Fruit fly (Drosophila melanogaster) whole organism, embryonic: ENCODE data around the gene nAChRalpha3.

Experiments used
- Atf6 ChIP-seq: fragments of 200-800 bp; sonication (Bioruptor generic); IDR thresholded peaks from 2 replicates; pipeline ENCODE4 v1.3.6; 2022; ENCODE audit warnings: missing biosample characterization, missing genetic modification characterization
- CG10543 ChIP-seq: fragments of 200-800 bp; sonication (Bioruptor generic); optimal IDR thresholded peaks from 3 replicates; lab custom pipeline; 2017; ENCODE audit warnings: missing biosample characterization, mild to moderate bottlenecking, missing genetic modification characterization, moderate library complexity
- CG11456 ChIP-seq: fragments of 200-800 bp; sonication (Bioruptor generic); IDR thresholded peaks from 3 replicates; pipeline ENCODE4 v1.3.6; 2022; ENCODE audit warnings: missing biosample characterization, missing genetic modification characterization
- CG11696 ChIP-seq: fragments of 200-800 bp; sonication (Bioruptor generic); IDR thresholded peaks from 2 replicates; pipeline ENCODE4 v1.3.6; 2022; ENCODE audit warnings: missing biosample characterization, missing genetic modification characterization
- CG12391 ChIP-seq: fragments of 200-800 bp; sonication (Bioruptor generic); optimal IDR thresholded peaks from 3 replicates; lab custom pipeline; 2018; ENCODE audit warnings: missing biosample characterization, mild to moderate bottlenecking, missing genetic modification characterization, moderate library complexity
- CG13424 ChIP-seq: fragments of 200-800 bp; sonication (Bioruptor generic); optimal IDR thresholded peaks from 2 replicates; lab custom pipeline; 2019; ENCODE audit warnings: missing biosample characterization, mild to moderate bottlenecking, missing genetic modification characterization, moderate library complexity
- CG14860 ChIP-seq: fragments of 200-800 bp; sonication (Bioruptor generic); IDR thresholded peaks from 3 replicates; pipeline ENCODE4 v1.3.6; 2022; ENCODE audit warnings: missing biosample characterization, missing genetic modification characterization; ENCODE audit not compliant: partially characterized antibody
- CG15479 ChIP-seq: fragments of 200-800 bp; sonication (Bioruptor generic); optimal IDR thresholded peaks from 3 replicates; lab custom pipeline; 2019; ENCODE audit warnings: missing biosample characterization, mild to moderate bottlenecking, missing genetic modification characterization, moderate library complexity
- CG1603 ChIP-seq: fragments of 200-800 bp; sonication (Bioruptor generic); optimal IDR thresholded peaks from 2 replicates; lab custom pipeline; 2019; ENCODE audit warnings: missing biosample characterization, mild to moderate bottlenecking, missing genetic modification characterization, moderate library complexity
- CG16813 ChIP-seq: fragments of 200-800 bp; sonication (Bioruptor generic); IDR thresholded peaks from 3 replicates; pipeline ENCODE4 v1.3.6; 2022; ENCODE audit warnings: missing biosample characterization, missing genetic modification characterization; ENCODE audit not compliant: partially characterized antibody
- CG17385 ChIP-seq: fragments of 200-800 bp; sonication (Bioruptor generic); optimal IDR thresholded peaks from 3 replicates; lab custom pipeline; 2018; ENCODE audit warnings: missing biosample characterization, mild to moderate bottlenecking, missing genetic modification characterization
- CG18599 ChIP-seq: fragments of 200-800 bp; sonication (Bioruptor generic); optimal IDR thresholded peaks from 3 replicates; lab custom pipeline; 2017; ENCODE audit warnings: missing biosample characterization, missing genetic modification characterization, mild to moderate bottlenecking, moderate library complexity, missing genetic modification reagents
- CG2120 ChIP-seq: fragments of 200-800 bp; sonication (Bioruptor generic); optimal IDR thresholded peaks from 3 replicates; lab custom pipeline; 2016; ENCODE audit warnings: missing biosample characterization, missing genetic modification characterization
- CG30020 ChIP-seq: fragments of 200-800 bp; optimal IDR thresholded peaks from 2 replicates; lab custom pipeline; 2019; ENCODE audit warnings: missing biosample characterization, mild to moderate bottlenecking, missing genetic modification characterization, moderate library complexity
- CG33213 ChIP-seq: fragments of 200-800 bp; sonication (Bioruptor generic); optimal IDR thresholded peaks from 3 replicates; lab custom pipeline; 2016; ENCODE audit warnings: missing biosample characterization, missing genetic modification characterization
- CG34422 ChIP-seq: fragments of 200-800 bp; sonication (Bioruptor generic); IDR thresholded peaks from 3 replicates; pipeline ENCODE4 v1.3.6; 2022; ENCODE audit warnings: missing biosample characterization, missing genetic modification characterization
- CG7963 ChIP-seq: fragments of 200-800 bp; sonication (Bioruptor generic); IDR thresholded peaks from 3 replicates; pipeline ENCODE4 v1.3.6; 2022; ENCODE audit warnings: missing biosample characterization, missing genetic modification characterization; ENCODE audit not compliant: partially characterized antibody
- CG8290 ChIP-seq, 3 experiments: fragments of 200-800 bp; sonication (Bioruptor generic); optimal IDR thresholded peaks; 2 replicates each; lab custom pipeline; 2016 to 2019; ENCODE audit warnings: missing biosample characterization in 3 of 3, missing genetic modification characterization in 3 of 3, mild to moderate bottlenecking in 2 of 3, moderate library complexity in 1 of 3
- CG8478 ChIP-seq: fragments of >200 bp; optimal IDR thresholded peaks from 2 replicates; lab custom pipeline; 2018
- Dll ChIP-seq: fragments of 200-800 bp; sonication (Bioruptor generic); IDR thresholded peaks from 4 replicates; pipeline ENCODE4 v1.3.6; 2022; ENCODE audit warnings: missing biosample characterization, missing genetic modification characterization; ENCODE audit not compliant: partially characterized antibody
- Drgx ChIP-seq: fragments of 200-800 bp; sonication (Bioruptor generic); IDR thresholded peaks from 2 replicates; pipeline ENCODE4 v1.3.6; 2022; ENCODE audit warnings: missing biosample characterization, missing genetic modification characterization
- E2f2 ChIP-seq: fragments of 200-800 bp; sonication (Bioruptor generic); IDR thresholded peaks from 2 replicates; pipeline ENCODE4 v1.3.6; 2022; ENCODE audit warnings: missing biosample characterization, missing genetic modification characterization
- Ets65A ChIP-seq: fragments of 200-800 bp; sonication (Bioruptor generic); peaks from one replicate; lab custom pipeline; 2016; ENCODE audit warnings: missing biosample characterization, missing genetic modification characterization
- HLH4C ChIP-seq: fragments of 200-800 bp; sonication (Bioruptor generic); IDR thresholded peaks from 3 replicates; pipeline ENCODE4 v1.3.6; 2022; ENCODE audit warnings: missing biosample characterization, missing genetic modification characterization; ENCODE audit not compliant: partially characterized antibody
- Kr ChIP-seq: fragments of 200-800 bp; sonication (Bioruptor generic); optimal IDR thresholded peaks from 2 replicates; lab custom pipeline; 2017; ENCODE audit warnings: missing biosample characterization, mild to moderate bottlenecking, missing genetic modification characterization
- NC2β ChIP-seq: fragments of 200-800 bp; sonication (Bioruptor generic); optimal IDR thresholded peaks from 2 replicates; lab custom pipeline; 2016; ENCODE audit warnings: missing biosample characterization, missing genetic modification characterization
- Opbp ChIP-seq: fragments of 200-800 bp; sonication (Bioruptor generic); IDR thresholded peaks from 3 replicates; pipeline ENCODE4 v1.3.6; 2022; ENCODE audit warnings: missing biosample characterization, missing genetic modification characterization; ENCODE audit not compliant: partially characterized antibody
- Ptx1 ChIP-seq: fragments of 200-800 bp; sonication (Bioruptor generic); IDR thresholded peaks from 2 replicates; pipeline ENCODE4 v1.3.6; 2022; ENCODE audit warnings: missing biosample characterization, missing genetic modification characterization
- ato ChIP-seq: fragments of 200-800 bp; sonication (Bioruptor generic); IDR thresholded peaks from 2 replicates; pipeline ENCODE4 v1.3.6; 2022; ENCODE audit warnings: missing biosample characterization, missing genetic modification characterization; ENCODE audit not compliant: partially characterized antibody
- bab2 ChIP-seq: fragments of 200-800 bp; sonication (Bioruptor generic); optimal IDR thresholded peaks from 2 replicates; lab custom pipeline; 2016; ENCODE audit warnings: missing biosample characterization, missing genetic modification characterization
- caup ChIP-seq: fragments of 200-800 bp; sonication (Bioruptor generic); optimal IDR thresholded peaks from 3 replicates; lab custom pipeline; 2017; ENCODE audit warnings: missing biosample characterization, mild to moderate bottlenecking, missing genetic modification characterization, moderate library complexity; ENCODE audit not compliant: severe bottlenecking
- dm ChIP-seq: fragments of 200-800 bp; sonication (Bioruptor generic); optimal IDR thresholded peaks from 3 replicates; lab custom pipeline; 2016; ENCODE audit warnings: missing biosample characterization, missing genetic modification characterization
- dpn ChIP-seq, 2 experiments: fragments of 200-800 bp; sonication (Bioruptor generic); optimal IDR thresholded peaks; 3 replicates each; lab custom pipeline; 2016; ENCODE audit warnings: missing biosample characterization in 2 of 2, missing genetic modification characterization in 2 of 2
- dysf ChIP-seq: fragments of 200-800 bp; sonication (Bioruptor generic); IDR thresholded peaks from 3 replicates; pipeline ENCODE4 v1.3.6; 2022; ENCODE audit warnings: missing biosample characterization, missing genetic modification characterization
- gfzf ChIP-seq: fragments of 200-800 bp; sonication (Bioruptor generic); optimal IDR thresholded peaks from 2 replicates; lab custom pipeline; 2016; ENCODE audit warnings: missing biosample characterization, mild to moderate bottlenecking, missing genetic modification characterization, moderate library complexity
- her ChIP-seq: fragments of 200-800 bp; sonication (Bioruptor generic); optimal IDR thresholded peaks from 2 replicates; lab custom pipeline; 2016; ENCODE audit warnings: missing biosample characterization, missing genetic modification characterization
- kay ChIP-seq: fragments of 200-800 bp; sonication (Bioruptor generic); optimal IDR thresholded peaks from 2 replicates; lab custom pipeline; 2016; ENCODE audit warnings: missing biosample characterization, missing genetic modification characterization
- klu ChIP-seq: fragments of 200-800 bp; sonication (Bioruptor generic); IDR thresholded peaks from 2 replicates; pipeline ENCODE4 v1.3.6; 2022; ENCODE audit warnings: missing biosample characterization, missing genetic modification characterization
- lilli ChIP-seq: fragments of 200-800 bp; sonication (Bioruptor generic); optimal IDR thresholded peaks from 3 replicates; lab custom pipeline; 2016; ENCODE audit warnings: missing biosample characterization, missing genetic modification characterization
- phol ChIP-seq: fragments of 200-800 bp; sonication (Bioruptor generic); optimal IDR thresholded peaks from 3 replicates; lab custom pipeline; 2018; ENCODE audit warnings: missing biosample characterization, mild to moderate bottlenecking, missing genetic modification characterization, moderate library complexity
- rib ChIP-seq: fragments of 200-800 bp; sonication (Bioruptor generic); IDR thresholded peaks from 2 replicates; pipeline ENCODE4 v1.3.6; 2022; ENCODE audit warnings: missing biosample characterization, missing genetic modification characterization
- run ChIP-seq: fragments of 200-800 bp; sonication (Bioruptor generic); optimal IDR thresholded peaks from 3 replicates; lab custom pipeline; 2018; ENCODE audit warnings: missing biosample characterization, mild to moderate bottlenecking, missing genetic modification characterization
- so ChIP-seq: fragments of 200-800 bp; sonication (Bioruptor generic); IDR thresholded peaks from 3 replicates; pipeline ENCODE4 v1.3.6; 2022; ENCODE audit warnings: missing biosample characterization, missing genetic modification characterization
- sug ChIP-seq: fragments of 200-800 bp; optimal IDR thresholded peaks from 2 replicates; lab custom pipeline; 2019; ENCODE audit warnings: missing biosample characterization, mild to moderate bottlenecking, missing genetic modification characterization, moderate library complexity
- vvl ChIP-seq: fragments of 200-800 bp; sonication (Bioruptor generic); IDR thresholded peaks from 2 replicates; pipeline ENCODE4 v1.3.6; 2022; ENCODE audit warnings: missing biosample characterization, missing genetic modification characterization
- zen2 ChIP-seq: fragments of 200-800 bp; sonication (Bioruptor generic); IDR thresholded peaks from 3 replicates; pipeline ENCODE4 v1.3.6; 2022; ENCODE audit warnings: missing biosample characterization, missing genetic modification characterization; ENCODE audit not compliant: partially characterized antibody

nAChRalpha3 gene

dm6 chrX:8243966-8244895, 122.7 kb downstream of the nAChRalpha3 start, which contains the start of gene sni (continued):
- TF ChIP-seq CG2120: peak; percentile 43
- TF ChIP-seq Ptx1: 0 out of 2 replicates have a peak, but pooled peaks have one; percentile 15
- TF ChIP-seq Dll (GFP tag; lab: Robert Waterston, UW): peak; percentile 47; the same call in 1 of the 4 replicates
- TF ChIP-seq so: 0 out of 3 replicates have a peak, but pooled peaks have one; percentile 10
- TF ChIP-seq her (GFP tag; lab: Kevin White, UChicago): peak; percentile 52
- TF ChIP-seq CG14860 (GFP tag; lab: Robert Waterston, UW): peak; percentile 57; the same call in 2 of the 3 replicates
- TF ChIP-seq CG12391: peak; percentile 19
- TF ChIP-seq Drgx: peak; percentile 69
- TF ChIP-seq CG1603 (tag; lab: Kevin White, UChicago): peak; percentile 11
- TF ChIP-seq NC2β (GFP tag; lab: Kevin White, UChicago): no peak
- TF ChIP-seq CG8478 (lab: Kevin White, UChicago): no peak
- TF ChIP-seq CG16813 (GFP tag; lab: Robert Waterston, UW): peak; percentile 49; the same call in 2 of the 3 replicates
- no peak for TF ChIP-seq run
- 0 out of 3 replicates have a peak, but pooled peaks have one; percentile 44 for TF ChIP-seq CG7963
- TF ChIP-seq caup (GFP tag; lab: Kevin White, UChicago): peak; percentile 11
- TF ChIP-seq dysf (GFP tag; lab: Robert Waterston, UW): 0 out of 3 replicates have a peak, but pooled peaks have one; percentile 14
- TF ChIP-seq Opbp (GFP tag; lab: Robert Waterston, UW): 0 out of 3 replicates have a peak, but pooled peaks have one; percentile 21
- TF ChIP-seq CG30020 (tag; lab: Kevin White, UChicago): no peak
- TF ChIP-seq Atf6 (GFP tag; lab: Robert Waterston, UW): 0 out of 2 replicates have a peak, but pooled peaks have one; percentile 36
- peak; percentile 81 for TF ChIP-seq Ets65A
- TF ChIP-seq E2f2: no peak
- peak; percentile 67 for TF ChIP-seq HLH4C (GFP tag; lab: Robert Waterston, UW)
- peak; percentile 14 for TF ChIP-seq CG18599 (GFP tag; lab: Kevin White, UChicago)
- TF ChIP-seq bab2 (GFP tag; lab: Kevin White, UChicago): peak; percentile 20
- no peak for TF ChIP-seq ato (GFP tag; lab: Robert Waterston, UW)
- no peak for TF ChIP-seq dm (GFP tag; lab: Kevin White, UChicago)
- TF ChIP-seq CG8290 (GFP tag; optimal IDR thresholded peaks at IDR 0.05; lab: Kevin White, UChicago): no peak
- TF ChIP-seq CG8290 (tag; optimal IDR thresholded peaks at IDR 0.05; lab: Kevin White, UChicago): no peak
- TF ChIP-seq CG15479: peak; percentile 40
- 0 out of 3 replicates have a peak, but pooled peaks have one; percentile 17 for TF ChIP-seq CG11456 (GFP tag; lab: Robert Waterston, UW)
- no peak for TF ChIP-seq Kr
- TF ChIP-seq CG33213 (GFP tag; lab: Kevin White, UChicago): no peak
- peak; percentile 31 for TF ChIP-seq lilli (GFP tag; lab: Kevin White, UChicago)
- TF ChIP-seq vvl: peak; percentile 24; the same call in 1 of the 2 replicates
- peak; percentile 93 for TF ChIP-seq CG11696
- TF ChIP-seq klu: no peak
- TF ChIP-seq sug (tag; lab: Kevin White, UChicago): peak; percentile 17
- peak in 1 of 2 experiments; percentile 39 for TF ChIP-seq dpn (GFP tag; optimal IDR thresholded peaks at IDR 0.05; lab: Kevin White, UChicago)
- peak; percentile 20 for TF ChIP-seq CG17385 (GFP tag; lab: Kevin White, UChicago)
- TF ChIP-seq kay: no peak
- 0 out of 3 replicates have a peak, but pooled peaks have one; percentile 13 for TF ChIP-seq zen2 (GFP tag; lab: Robert Waterston, UW)
- 0 out of 2 replicates have a peak, but pooled peaks have one; percentile 26 for TF ChIP-seq rib (GFP tag; lab: Robert Waterston, UW)
- peak; percentile 24 for TF ChIP-seq gfzf (GFP tag; lab: Kevin White, UChicago)
- TF ChIP-seq CG34422 (GFP tag; lab: Robert Waterston, UW): no peak
- no peak for TF ChIP-seq CG10543 (GFP tag; lab: Kevin White, UChicago)
- peak; percentile 11 for TF ChIP-seq phol (tag; lab: Kevin White, UChicago)
- peak; percentile 3 for TF ChIP-seq CG13424 (tag; lab: Kevin White, UChicago)
